Worm (Caenorhabditis elegans) whole organism, early embryonic: Measurements from ENCODE around the gene hsd-3.
A peak's percentile ranks its signal among the peaks of the same experiment; 100 is the strongest.

ENCODE experiments used
- B0310.2 ChIP-seq: sonication (generic microtip); optimal IDR thresholded peaks from 2 replicates; lab custom pipeline; 2016; ENCODE audit warnings: mild to moderate bottlenecking, missing genetic modification characterization, missing compliant biosample characterization
- F13C5.2 ChIP-seq: sonication (generic microtip); optimal IDR thresholded peaks from 2 replicates; lab custom pipeline; 2017; ENCODE audit warnings: mild to moderate bottlenecking, missing genetic modification characterization, inconsistent platforms, missing compliant biosample characterization
- aly-1 ChIP-seq: sonication (generic microtip); optimal IDR thresholded peaks from 2 replicates; lab custom pipeline; 2016; ENCODE audit warnings: missing genetic modification characterization, missing compliant biosample characterization
- ama-1 ChIP-seq: fragments of 150-350 bp; optimal IDR thresholded peaks from 2 replicates; lab custom pipeline; 2014
- ceh-13 ChIP-seq: fragments of 200-800 bp; sonication (Bioruptor generic); optimal IDR thresholded peaks from 2 replicates; lab custom pipeline; 2018; ENCODE audit warnings: mild to moderate bottlenecking, missing genetic modification characterization, missing compliant biosample characterization
- ceh-36 ChIP-seq: sonication (generic microtip); optimal IDR thresholded peaks from 2 replicates; lab custom pipeline; 2016; ENCODE audit warnings: missing genetic modification characterization, inconsistent platforms, missing compliant biosample characterization
- ets-7 ChIP-seq: sonication (generic microtip); optimal IDR thresholded peaks from 2 replicates; lab custom pipeline; 2016; ENCODE audit warnings: missing genotype, missing genetic modification characterization, missing compliant biosample characterization
- flt-1 ChIP-seq: fragments of 200-800 bp; sonication (Bioruptor generic); IDR thresholded peaks from 2 replicates; pipeline ENCODE4 v1.3.6; 2022; ENCODE audit warnings: missing genetic modification characterization, missing compliant biosample characterization
- hmbx-1 ChIP-seq: sonication (generic microtip); optimal IDR thresholded peaks from 2 replicates; lab custom pipeline; 2016; ENCODE audit warnings: mild to moderate bottlenecking, missing genetic modification characterization, missing compliant biosample characterization
- hmg-4 ChIP-seq: fragments of 200-800 bp; sonication (Bioruptor generic); optimal IDR thresholded peaks from 2 replicates; lab custom pipeline; 2018; ENCODE audit warnings: mild to moderate bottlenecking, missing genetic modification characterization, missing compliant biosample characterization
- hnd-1 ChIP-seq: sonication (generic microtip); optimal IDR thresholded peaks from 2 replicates; lab custom pipeline; 2016; ENCODE audit warnings: missing genetic modification characterization, missing compliant biosample characterization
- pes-1 ChIP-seq: fragments of 200-800 bp; sonication (Bioruptor generic); IDR thresholded peaks from 2 replicates; pipeline ENCODE4 v1.3.6; 2022; ENCODE audit warnings: missing genetic modification reagents, missing genetic modification characterization, missing compliant biosample characterization
- scrt-1 ChIP-seq: fragments of 200-800 bp; sonication (Bioruptor generic); IDR thresholded peaks from 2 replicates; pipeline ENCODE4 v1.3.6; 2022; ENCODE audit warnings: missing genetic modification characterization, missing compliant biosample characterization
- sea-1 ChIP-seq: fragments of 200-800 bp; sonication (Bioruptor generic); conservative IDR thresholded peaks from 2 replicates; pipeline ENCODE4 v1.3.6; 2022; ENCODE audit warnings: missing genetic modification characterization, missing compliant biosample characterization
- tbx-11 ChIP-seq: fragments of 200-800 bp; sonication (Bioruptor generic); IDR thresholded peaks from 2 replicates; pipeline ENCODE4 v1.3.6; 2022; ENCODE audit warnings: missing genetic modification characterization, missing compliant biosample characterization
- tbx-37 ChIP-seq: fragments of 200-800 bp; sonication (Bioruptor generic); conservative IDR thresholded peaks from 2 replicates; pipeline ENCODE4 v1.3.6; 2022; ENCODE audit warnings: missing genetic modification reagents, missing genetic modification characterization, missing compliant biosample characterization
- tra-4 ChIP-seq: sonication (generic microtip); optimal IDR thresholded peaks from 2 replicates; lab custom pipeline; 2017; ENCODE audit warnings: missing genetic modification characterization, missing compliant biosample characterization

The hsd-3 gene

ce11 chrX:4969228-4969627 lies 39.9 kb upstream of the hsd-3 start, which contains the start of gene M03F4.6:
TSS of gene M03F4.6 (minus strand) at chrX:4969328.
- no peak for TF ChIP-seq hnd-1
- no peak for TF ChIP-seq tra-4 (tag; lab: Kevin White, UChicago)
- TF ChIP-seq flt-1 (GFP tag; lab: Robert Waterston, UW), result no peak
- TF ChIP-seq ets-7 (tag; lab: Kevin White, UChicago), result no peak
- TF ChIP-seq ceh-13 (GFP tag; lab: Kevin White, UChicago), result no peak
- no peak for TF ChIP-seq hmbx-1
- no peak for TF ChIP-seq pes-1 (GFP tag; lab: Robert Waterston, UW)
- 0 out of 2 replicates have a peak, but pooled peaks have one; percentile 68 for TF ChIP-seq sea-1
- TF ChIP-seq tbx-37 (GFP tag; lab: Robert Waterston, UW), result no peak
- TF ChIP-seq ceh-36 (tag; lab: Kevin White, UChicago), result no peak
- no peak for TF ChIP-seq hmg-4 (GFP tag; lab: Kevin White, UChicago)
- TF ChIP-seq ama-1 (lab: Kevin White, UChicago), result peak; percentile 39
- no peak for TF ChIP-seq B0310.2 (tag; lab: Kevin White, UChicago)

- TF ChIP-seq pes-1 (GFP tag; lab: Robert Waterston, UW) (no peak), flt-1 (GFP tag; lab: Robert Waterston, UW) (no peak), tra-4 (tag; lab: Kevin White, UChicago) (no peak), hmg-4 (GFP tag; lab: Kevin White, UChicago) (no peak), tbx-11 (GFP tag; lab: Robert Waterston, UW) (no peak), ama-1 (lab: Kevin White, UChicago) (no peak), aly-1 (no peak), B0310.2 (tag; lab: Kevin White, UChicago) (no peak), sea-1 (no peak), hnd-1 (no peak), ceh-36 (tag; lab: Kevin White, UChicago) (no peak), F13C5.2 (tag; lab: Kevin White, UChicago) (no peak), tbx-37 (GFP tag; lab: Robert Waterston, UW) (no peak), hmbx-1 (no peak), ets-7 (tag; lab: Kevin White, UChicago) (no peak), ceh-13 (GFP tag; lab: Kevin White, UChicago) (no peak), scrt-1 (GFP tag; lab: Robert Waterston, UW) (no peak)
Observed at ce11 chrX:4970863-4971345, 38.2 kb upstream of the hsd-3 start, which contains the start of gene calu-1. TSS of gene calu-1 (minus strand) at chrX:4970913.

- TF ChIP-seq aly-1 (peak; percentile 78), hmg-4 (GFP tag; lab: Kevin White, UChicago) (peak; percentile 69), tbx-37 (GFP tag; lab: Robert Waterston, UW) (peak; percentile 46), sea-1 (no peak), ets-7 (tag; lab: Kevin White, UChicago) (no peak), hmbx-1 (no peak), flt-1 (GFP tag; lab: Robert Waterston, UW) (no peak), hnd-1 (no peak), ama-1 (lab: Kevin White, UChicago) (no peak), pes-1 (GFP tag; lab: Robert Waterston, UW) (no peak), ceh-13 (GFP tag; lab: Kevin White, UChicago) (no peak), B0310.2 (tag; lab: Kevin White, UChicago) (no peak), F13C5.2 (tag; lab: Kevin White, UChicago) (no peak), tra-4 (tag; lab: Kevin White, UChicago) (no peak)
Observed at ce11 chrX:4971427-4971826, 37.7 kb upstream of the hsd-3 start.

ce11 chrX:4972039-4972581 lies 37.0 kb upstream of the hsd-3 start:
- TF ChIP-seq tra-4 (tag; lab: Kevin White, UChicago), result no peak

- TF ChIP-seq tbx-11 (GFP tag; lab: Robert Waterston, UW), result no peak
- TF ChIP-seq B0310.2 (tag; lab: Kevin White, UChicago), result no peak
- TF ChIP-seq flt-1 (GFP tag; lab: Robert Waterston, UW), result no peak
- no peak for TF ChIP-seq tbx-37 (GFP tag; lab: Robert Waterston, UW)
- TF ChIP-seq ceh-13 (GFP tag; lab: Kevin White, UChicago), result no peak
- TF ChIP-seq hnd-1, result no peak
- no peak for TF ChIP-seq aly-1
- TF ChIP-seq ceh-36 (tag; lab: Kevin White, UChicago), result no peak
- TF ChIP-seq sea-1, result no peak
Observed at ce11 chrX:4974486-4974885, 34.6 kb upstream of the hsd-3 start.

- no peak for TF ChIP-seq scrt-1 (GFP tag; lab: Robert Waterston, UW)
- no peak for TF ChIP-seq tbx-11 (GFP tag; lab: Robert Waterston, UW)
- TF ChIP-seq ets-7 (tag; lab: Kevin White, UChicago), result no peak
- TF ChIP-seq hmg-4 (GFP tag; lab: Kevin White, UChicago), result no peak
- no peak for TF ChIP-seq flt-1 (GFP tag; lab: Robert Waterston, UW)
- TF ChIP-seq ceh-36 (tag; lab: Kevin White, UChicago), result no peak
- TF ChIP-seq F13C5.2 (tag; lab: Kevin White, UChicago), result no peak
- no peak for TF ChIP-seq aly-1
- TF ChIP-seq hmbx-1, result no peak
- no peak for TF ChIP-seq pes-1 (GFP tag; lab: Robert Waterston, UW)
- TF ChIP-seq hnd-1, result no peak
- TF ChIP-seq tra-4 (tag; lab: Kevin White, UChicago), result no peak
- no peak for TF ChIP-seq ama-1 (lab: Kevin White, UChicago)
- no peak for TF ChIP-seq ceh-13 (GFP tag; lab: Kevin White, UChicago)
- no peak for TF ChIP-seq sea-1
- no peak for TF ChIP-seq B0310.2 (tag; lab: Kevin White, UChicago)
- TF ChIP-seq tbx-37 (GFP tag; lab: Robert Waterston, UW), result no peak
Observed at ce11 chrX:4976530-4976929, 32.6 kb upstream of the hsd-3 start, which contains the start of gene lfi-1. TSS of gene lfi-1 (plus strand) at chrX:4976830.

- TF ChIP-seq sea-1 (no peak), flt-1 (GFP tag; lab: Robert Waterston, UW) (no peak), pes-1 (GFP tag; lab: Robert Waterston, UW) (no peak), aly-1 (no peak), hmbx-1 (no peak), B0310.2 (tag; lab: Kevin White, UChicago) (no peak), F13C5.2 (tag; lab: Kevin White, UChicago) (no peak), tra-4 (tag; lab: Kevin White, UChicago) (no peak), scrt-1 (GFP tag; lab: Robert Waterston, UW) (no peak), hmg-4 (GFP tag; lab: Kevin White, UChicago) (no peak), ama-1 (lab: Kevin White, UChicago) (no peak), ets-7 (tag; lab: Kevin White, UChicago) (no peak), hnd-1 (no peak), ceh-13 (GFP tag; lab: Kevin White, UChicago) (no peak)
Observed at ce11 chrX:4978103-4978502, 31.0 kb upstream of the hsd-3 start.
